Fruit fly (Drosophila melanogaster) whole organism, embryonic: ENCODE results near the gene stv.

Experiments used
- Antp ChIP-seq: fragments of 200-800 bp; sonication (Bioruptor generic); optimal IDR thresholded peaks from 3 replicates; lab custom pipeline; 2016; ENCODE audit warnings: missing biosample characterization, missing genetic modification characterization
- Asciz ChIP-seq: fragments of 200-800 bp; sonication (Bioruptor generic); optimal IDR thresholded peaks from 2 replicates; lab custom pipeline; 2017; ENCODE audit warnings: missing biosample characterization, mild to moderate bottlenecking, missing genetic modification characterization, missing genetic modification reagents
- CG10267 ChIP-seq: fragments of 200-800 bp; sonication (Bioruptor generic); optimal IDR thresholded peaks from 2 replicates; lab custom pipeline; 2018; ENCODE audit warnings: missing biosample characterization, mild to moderate bottlenecking, missing genetic modification characterization, moderate library complexity
- CG11398 ChIP-seq: fragments of 200-800 bp; sonication (Bioruptor generic); optimal IDR thresholded peaks from 2 replicates; lab custom pipeline; 2016; ENCODE audit warnings: missing biosample characterization, missing genetic modification characterization
- CG11695 ChIP-seq: fragments of 200-800 bp; sonication (Bioruptor generic); IDR thresholded peaks from 3 replicates; pipeline ENCODE4 v1.3.6; 2022; ENCODE audit warnings: missing biosample characterization, missing genetic modification characterization
- CG12391 ChIP-seq: fragments of 200-800 bp; sonication (Bioruptor generic); optimal IDR thresholded peaks from 3 replicates; lab custom pipeline; 2018; ENCODE audit warnings: missing biosample characterization, mild to moderate bottlenecking, missing genetic modification characterization, moderate library complexity
- CG12942 ChIP-seq: fragments of 200-800 bp; sonication (Bioruptor generic); optimal IDR thresholded peaks from 3 replicates; lab custom pipeline; 2016; ENCODE audit warnings: missing biosample characterization, missing genetic modification characterization
- CG13624 ChIP-seq: fragments of 200-800 bp; sonication (Bioruptor generic); optimal IDR thresholded peaks from 2 replicates; lab custom pipeline; 2016; ENCODE audit warnings: missing biosample characterization, missing genetic modification characterization
- CG13775 ChIP-seq: fragments of 200-800 bp; sonication (Bioruptor generic); optimal IDR thresholded peaks from 3 replicates; lab custom pipeline; 2017; ENCODE audit warnings: missing biosample characterization, mild to moderate bottlenecking, missing genetic modification characterization
- CG16815 ChIP-seq: fragments of 200-800 bp; sonication (Bioruptor generic); optimal IDR thresholded peaks from 3 replicates; lab custom pipeline; 2017; ENCODE audit warnings: missing biosample characterization, mild to moderate bottlenecking, missing genetic modification characterization
- CG16863 ChIP-seq: fragments of 200-800 bp; sonication (Bioruptor generic); optimal IDR thresholded peaks from 3 replicates; lab custom pipeline; 2016; ENCODE audit warnings: missing biosample characterization, missing genetic modification characterization
- CG17385 ChIP-seq: fragments of 200-800 bp; sonication (Bioruptor generic); optimal IDR thresholded peaks from 3 replicates; lab custom pipeline; 2018; ENCODE audit warnings: missing biosample characterization, mild to moderate bottlenecking, missing genetic modification characterization
- CG18262 ChIP-seq: fragments of 200-800 bp; optimal IDR thresholded peaks from 3 replicates; lab custom pipeline; 2019; ENCODE audit warnings: missing biosample characterization, mild to moderate bottlenecking, missing genetic modification characterization, moderate library complexity
- CG2129 ChIP-seq: fragments of 200-800 bp; sonication (Bioruptor generic); IDR thresholded peaks from 2 replicates; pipeline ENCODE4 v1.3.6; 2022; ENCODE audit warnings: missing biosample characterization, missing genetic modification characterization; ENCODE audit not compliant: partially characterized antibody
- CG32532 ChIP-seq: fragments of 200-800 bp; sonication (Bioruptor generic); IDR thresholded peaks from 2 replicates; pipeline ENCODE4 v1.3.6; 2022; ENCODE audit warnings: missing biosample characterization, missing genetic modification characterization
- CG3281 ChIP-seq: fragments of 200-800 bp; sonication (Bioruptor generic); optimal IDR thresholded peaks from 3 replicates; lab custom pipeline; 2017; ENCODE audit warnings: missing biosample characterization, mild to moderate bottlenecking, missing genetic modification characterization
- CG34376 ChIP-seq: fragments of 200-800 bp; sonication (Bioruptor generic); optimal IDR thresholded peaks from 2 replicates; lab custom pipeline; 2018; ENCODE audit warnings: missing biosample characterization, mild to moderate bottlenecking, missing genetic modification characterization
- CG3726 ChIP-seq: fragments of 200-800 bp; sonication (Bioruptor generic); IDR thresholded peaks from 3 replicates; pipeline ENCODE4, ENCODE4 v1.3.6; 2022; ENCODE audit warnings: missing biosample characterization, missing genetic modification characterization
- CG4424 ChIP-seq: fragments of 200-800 bp; sonication (Bioruptor generic); optimal IDR thresholded peaks from 3 replicates; lab custom pipeline; 2016; ENCODE audit warnings: missing biosample characterization, missing genetic modification characterization
- CG4707 ChIP-seq: fragments of 200-800 bp; sonication (Bioruptor generic); optimal IDR thresholded peaks from 2 replicates; lab custom pipeline; 2018; ENCODE audit warnings: missing biosample characterization, mild to moderate bottlenecking, missing genetic modification characterization, moderate library complexity
- CG4854 ChIP-seq: fragments of 200-800 bp; sonication (Bioruptor generic); optimal IDR thresholded peaks from 2 replicates; lab custom pipeline; 2016; ENCODE audit warnings: missing biosample characterization, missing genetic modification characterization, inconsistent platforms
- CG6254 ChIP-seq: fragments of 200-800 bp; sonication (Bioruptor generic); optimal IDR thresholded peaks from 3 replicates; lab custom pipeline; 2017; ENCODE audit warnings: mild to moderate bottlenecking, missing biosample characterization, missing genetic modification reagents, missing genetic modification characterization
- CG7987 ChIP-seq: fragments of 200-800 bp; sonication (Bioruptor generic); optimal IDR thresholded peaks from 2 replicates; lab custom pipeline; 2018; ENCODE audit warnings: missing biosample characterization, mild to moderate bottlenecking, missing genetic modification characterization, moderate library complexity
- D19B ChIP-seq: fragments of 200-800 bp; sonication (Bioruptor generic); optimal IDR thresholded peaks from 2 replicates; lab custom pipeline; 2017; ENCODE audit warnings: missing biosample characterization, mild to moderate bottlenecking, missing genetic modification characterization
- Ets65A ChIP-seq: fragments of 200-800 bp; sonication (Bioruptor generic); peaks from one replicate; lab custom pipeline; 2016; ENCODE audit warnings: missing biosample characterization, missing genetic modification characterization
- Lhr ChIP-seq: fragments of 200-800 bp; sonication (Bioruptor generic); optimal IDR thresholded peaks from 3 replicates; lab custom pipeline; 2017; ENCODE audit warnings: mild to moderate bottlenecking, missing biosample characterization, missing genetic modification reagents, missing genetic modification characterization
- Myb ChIP-seq: fragments of 200-800 bp; sonication (Bioruptor generic); optimal IDR thresholded peaks from 2 replicates; lab custom pipeline; 2016; ENCODE audit warnings: missing biosample characterization, missing genetic modification characterization
- NC2α ChIP-seq: fragments of 200-800 bp; sonication (Bioruptor generic); optimal IDR thresholded peaks from 2 replicates; lab custom pipeline; 2016; ENCODE audit warnings: missing biosample characterization, missing genetic modification characterization
- Scr ChIP-seq: fragments of 200-800 bp; sonication (Bioruptor generic); IDR thresholded peaks from 2 replicates; pipeline ENCODE4 v1.3.6; 2022; ENCODE audit warnings: missing biosample characterization, missing genetic modification characterization; ENCODE audit not compliant: partially characterized antibody
- Sox100B ChIP-seq: fragments of 200-800 bp; sonication (Bioruptor generic); optimal IDR thresholded peaks from 3 replicates; lab custom pipeline; 2018; ENCODE audit warnings: missing biosample characterization, mild to moderate bottlenecking, missing genetic modification characterization
- Xbp1 ChIP-seq: fragments of 200-800 bp; sonication (Bioruptor generic); optimal IDR thresholded peaks from 3 replicates; lab custom pipeline; 2016; ENCODE audit warnings: missing biosample characterization, mild to moderate bottlenecking, missing genetic modification characterization
- ato ChIP-seq: fragments of 200-800 bp; sonication (Bioruptor generic); IDR thresholded peaks from 2 replicates; pipeline ENCODE4 v1.3.6; 2022; ENCODE audit warnings: missing biosample characterization, missing genetic modification characterization; ENCODE audit not compliant: partially characterized antibody
- bcd ChIP-seq: fragments of 200-800 bp; sonication (Bioruptor generic); optimal IDR thresholded peaks from 2 replicates; lab custom pipeline; 2017; ENCODE audit warnings: missing biosample characterization, mild to moderate bottlenecking, missing genetic modification characterization
- bowl ChIP-seq: fragments of 200-800 bp; sonication (Bioruptor generic); IDR thresholded peaks from 2 replicates; pipeline ENCODE4 v1.3.6; 2022; ENCODE audit warnings: missing biosample characterization, missing genetic modification characterization
- cas ChIP-seq: fragments of 200-800 bp; sonication (Bioruptor generic); IDR thresholded peaks from 2 replicates; pipeline ENCODE4 v1.3.6; 2022; ENCODE audit warnings: missing biosample characterization, missing genetic modification characterization
- chif ChIP-seq, 2 experiments: fragments of 200-800 bp; sonication (Bioruptor generic); optimal IDR thresholded peaks; 3 replicates each; lab custom pipeline; 2016; ENCODE audit warnings: missing biosample characterization in 2 of 2, missing genetic modification characterization in 2 of 2
- ci ChIP-seq: fragments of 200-800 bp; sonication (Bioruptor generic); IDR thresholded peaks from 3 replicates; pipeline ENCODE4 v1.3.6; 2022; ENCODE audit warnings: missing biosample characterization, missing genetic modification characterization
- dan ChIP-seq: fragments of 200-800 bp; sonication (Bioruptor generic); IDR thresholded peaks from 2 replicates; pipeline ENCODE4 v1.3.6; 2022; ENCODE audit warnings: missing biosample characterization, missing genetic modification characterization
- ems ChIP-seq: fragments of 200-800 bp; sonication (Bioruptor generic); optimal IDR thresholded peaks from 3 replicates; lab custom pipeline; 2016; ENCODE audit warnings: missing biosample characterization, missing genetic modification characterization
- gem ChIP-seq: fragments of 200-800 bp; sonication (Bioruptor generic); optimal IDR thresholded peaks from 2 replicates; lab custom pipeline; 2019; ENCODE audit warnings: missing biosample characterization, mild to moderate bottlenecking, missing genetic modification characterization, moderate library complexity
- mam ChIP-seq: fragments of 200-800 bp; sonication (Bioruptor generic); optimal IDR thresholded peaks from 3 replicates; lab custom pipeline; 2016; ENCODE audit warnings: missing biosample characterization, missing genetic modification characterization
- nerfin-1 ChIP-seq: fragments of 200-800 bp; sonication (Bioruptor generic); optimal IDR thresholded peaks from 3 replicates; lab custom pipeline; 2019; ENCODE audit warnings: missing biosample characterization, mild to moderate bottlenecking, missing genetic modification characterization, moderate library complexity
- otp ChIP-seq: fragments of 200-800 bp; sonication (Bioruptor generic); IDR thresholded peaks from 3 replicates; pipeline ENCODE4, ENCODE4 v1.3.6; 2022; ENCODE audit warnings: missing biosample characterization, missing genetic modification characterization
- phol ChIP-seq: fragments of 200-800 bp; sonication (Bioruptor generic); optimal IDR thresholded peaks from 3 replicates; lab custom pipeline; 2018; ENCODE audit warnings: missing biosample characterization, mild to moderate bottlenecking, missing genetic modification characterization, moderate library complexity
- prd ChIP-seq, 3 experiments: fragments of >200 bp in 2 of 3; fragments of 200-800 bp in 1 of 3; sonication (Bioruptor generic) in 1 of 3; optimal IDR thresholded peaks in 2 of 3; IDR thresholded peaks in 1 of 3; 2 replicates in 2 of 3; 3 replicates in 1 of 3; pipeline versions ENCODE4 v1.3.6 to Lab custom; 2017 to 2022; ENCODE audit warnings: missing biosample characterization in 1 of 3, missing genetic modification characterization in 1 of 3
- row ChIP-seq: fragments of 200-800 bp; sonication (Bioruptor generic); IDR thresholded peaks from 3 replicates; pipeline ENCODE4 v1.3.6; 2022; ENCODE audit warnings: missing biosample characterization, missing genetic modification characterization
- scrt ChIP-seq: fragments of 200-800 bp; sonication (Bioruptor generic); optimal IDR thresholded peaks from 2 replicates; lab custom pipeline; 2018; ENCODE audit warnings: missing biosample characterization, mild to moderate bottlenecking, missing genetic modification characterization, moderate library complexity
- sd ChIP-seq: fragments of 200-800 bp; sonication (Bioruptor generic); optimal IDR thresholded peaks from 3 replicates; lab custom pipeline; 2018; ENCODE audit warnings: missing biosample characterization, mild to moderate bottlenecking, missing genetic modification characterization, moderate library complexity

The stv gene

dm6 chr3L:13479609-13480240, 2.4 kb downstream of the stv start (continued):
- TF ChIP-seq chif (GFP tag; optimal IDR thresholded peaks at IDR 0.05; lab: Kevin White, UChicago) (peak in 1 of 2 experiments; percentile 1), CG16815 (GFP tag; lab: Kevin White, UChicago) (peak; percentile 18), CG16863 (GFP tag; lab: Kevin White, UChicago) (no peak), CG12942 (no peak), Scr (GFP tag; lab: Robert Waterston, UW) (no peak), CG7987 (GFP tag; lab: Kevin White, UChicago) (no peak), nerfin-1 (peak; percentile 7), mam (GFP tag; lab: Kevin White, UChicago) (peak; percentile 51), CG12391 (tag; lab: Kevin White, UChicago) (peak; percentile 46), CG11695 (GFP tag; lab: Robert Waterston, UW) (peak; percentile 51; the same call in 1 of the 3 replicates), dan (GFP tag; lab: Robert Waterston, UW) (no peak), Ets65A (peak; percentile 39), ems (peak; percentile 25), Antp (GFP tag; lab: Kevin White, UChicago) (peak; percentile 19), cas (GFP tag; lab: Robert Waterston, UW) (no peak), Lhr (GFP tag; lab: Kevin White, UChicago) (no peak), D19B (GFP tag; lab: Kevin White, UChicago) (peak; percentile 49), ci (GFP tag; lab: Robert Waterston, UW) (no peak; the same call in 2 of the 3 replicates), CG32532 (peak; percentile 52; the same call in 1 of the 2 replicates), CG13624 (GFP tag; lab: Kevin White, UChicago) (peak; percentile 39), CG10267 (tag; lab: Kevin White, UChicago) (peak; percentile 14), otp (GFP tag; lab: Robert Waterston, UW) (0 out of 3 replicates have a peak, but pooled peaks have one; percentile 25), CG3281 (GFP tag; lab: Kevin White, UChicago) (peak; percentile 78), Myb (peak; percentile 17), phol (tag; lab: Kevin White, UChicago) (peak; percentile 48), sd (tag; lab: Kevin White, UChicago) (peak; percentile 72), Xbp1 (GFP tag; lab: Kevin White, UChicago) (peak; percentile 51), ato (GFP tag; lab: Robert Waterston, UW) (peak; percentile 33; the same call in 1 of the 2 replicates), CG4424 (GFP tag; lab: Kevin White, UChicago) (peak; percentile 37), CG17385 (GFP tag; lab: Kevin White, UChicago) (peak; percentile 33), scrt (GFP tag; lab: Kevin White, UChicago) (peak; percentile 51), CG6254 (GFP tag; lab: Kevin White, UChicago) (peak; percentile 17), CG4707 (GFP tag; lab: Kevin White, UChicago) (no peak), bowl (GFP tag; lab: Robert Waterston, UW) (no peak), CG34376 (GFP tag; lab: Kevin White, UChicago) (peak; percentile 2), NC2α (GFP tag; lab: Kevin White, UChicago) (no peak), CG3726 (GFP tag; lab: Robert Waterston, UW) (no peak), prd (optimal IDR thresholded peaks at IDR 0.05; lab: Kevin White, UChicago) (no peak), prd (GFP tag; IDR thresholded peaks at IDR 0.05; lab: Robert Waterston, UW) (0 out of 3 replicates have a peak, but pooled peaks have one; percentile 38), gem (tag; lab: Kevin White, UChicago) (peak; percentile 69), Sox100B (GFP tag; lab: Kevin White, UChicago) (peak; percentile 63), row (GFP tag; lab: Robert Waterston, UW) (peak; percentile 65), CG11398 (GFP tag; lab: Kevin White, UChicago) (peak; percentile 10), CG2129 (GFP tag; lab: Robert Waterston, UW) (no peak), Asciz (GFP tag; lab: Kevin White, UChicago) (peak; percentile 40), CG13775 (GFP tag; lab: Kevin White, UChicago) (peak; percentile 43), CG18262 (tag; lab: Kevin White, UChicago) (peak; percentile 39), CG4854 (peak; percentile 23), bcd (GFP tag; lab: Kevin White, UChicago) (peak; percentile 58)
